Fruit fly (Drosophila melanogaster) whole organism, wandering third instar larva: ENCODE data around the gene CG4287.

Experiments used
- Abd-B ChIP-seq: fragments of >200 bp; optimal IDR thresholded peaks from 2 replicates; lab custom pipeline; 2017; ENCODE audit warnings: missing biosample characterization, missing genetic modification characterization
- CG32264 ChIP-seq: fragments of 200-800 bp; sonication (Bioruptor generic); optimal IDR thresholded peaks from 2 replicates; lab custom pipeline; 2016; ENCODE audit warnings: missing biosample characterization, missing genetic modification characterization
- CrebA ChIP-seq: fragments of 200-800 bp; sonication (Bioruptor generic); optimal IDR thresholded peaks from 2 replicates; lab custom pipeline; 2016; ENCODE audit warnings: missing biosample characterization, mild to moderate bottlenecking, missing genetic modification characterization, borderline replicate concordance
- Dfd ChIP-seq: fragments of >200 bp; optimal IDR thresholded peaks from 2 replicates; lab custom pipeline; 2017; ENCODE audit warnings: missing biosample characterization, missing genetic modification characterization
- Dif ChIP-seq: fragments of 200-275, 200-300 bp; sonication (Bioruptor generic); optimal IDR thresholded peaks from 2 replicates; lab custom pipeline; 2018; ENCODE audit warnings: missing biosample characterization, missing genetic modification characterization; ENCODE audit not compliant: partially characterized antibody
- HLH106 ChIP-seq: fragments of 200-800 bp; optimal IDR thresholded peaks from 3 replicates; lab custom pipeline; 2019; ENCODE audit warnings: missing biosample characterization, mild to moderate bottlenecking, missing genetic modification characterization, moderate library complexity
- Hnf4 ChIP-seq: fragments of 200-800 bp; sonication (Bioruptor generic); optimal IDR thresholded peaks from 2 replicates; lab custom pipeline; 2016; ENCODE audit warnings: missing biosample characterization, mild to moderate bottlenecking, missing genetic modification characterization
- Hr78 ChIP-seq: fragments of >200 bp; optimal IDR thresholded peaks from 2 replicates; lab custom pipeline; 2017; ENCODE audit warnings: missing biosample characterization, missing genetic modification characterization
- Hr83 ChIP-seq: fragments of 200-300 bp; sonication (Bioruptor generic); optimal IDR thresholded peaks from 2 replicates; lab custom pipeline; 2016; ENCODE audit warnings: missing biosample characterization, mild to moderate bottlenecking, missing genetic modification characterization, moderate library complexity; ENCODE audit not compliant: poor library complexity, severe bottlenecking
- Jra ChIP-seq: sonication (Bioruptor generic); optimal IDR thresholded peaks from 2 replicates; lab custom pipeline; 2016; ENCODE audit warnings: missing biosample characterization, missing genetic modification characterization
- Mio ChIP-seq: sonication (Bioruptor generic); optimal IDR thresholded peaks from 2 replicates; lab custom pipeline; 2016; ENCODE audit warnings: missing biosample characterization, missing genetic modification characterization
- Myc ChIP-seq: fragments of >200 bp; optimal IDR thresholded peaks from 2 replicates; lab custom pipeline; 2017
- N ChIP-seq: fragments of >200 bp; optimal IDR thresholded peaks from 2 replicates; lab custom pipeline; 2018; ENCODE audit warnings: missing biosample characterization, missing external identifiers, missing genetic modification characterization
- OdsH ChIP-seq: fragments of 200-800 bp; sonication (Bioruptor generic); optimal IDR thresholded peaks from 2 replicates; lab custom pipeline; 2016; ENCODE audit warnings: missing biosample characterization, mild to moderate bottlenecking, missing genetic modification characterization
- Rel ChIP-seq, 2 experiments: fragments of 200-800 bp; sonication (Bioruptor generic) in 1 of 2; optimal IDR thresholded peaks; 2 replicates in 1 of 2; 3 replicates in 1 of 2; lab custom pipeline; 2016 to 2019; ENCODE audit warnings: mild to moderate bottlenecking in 2 of 2, missing biosample characterization in 2 of 2, missing genetic modification characterization in 2 of 2, moderate library complexity in 1 of 2
- Sp1 ChIP-seq: fragments of 200-800 bp; sonication (Bioruptor generic); optimal IDR thresholded peaks from 3 replicates; lab custom pipeline; 2019; ENCODE audit warnings: missing biosample characterization, mild to moderate bottlenecking, missing genetic modification characterization, moderate library complexity
- Vsx2 ChIP-seq: fragments of 200-300, 225-300 bp; sonication (Bioruptor generic); optimal IDR thresholded peaks from 2 replicates; lab custom pipeline; 2018; ENCODE audit warnings: missing biosample characterization, missing genetic modification characterization; ENCODE audit not compliant: partially characterized antibody
- dl ChIP-seq, 2 experiments: fragments of 175-275, 200-275 bp in 1 of 2; fragments of 200-275 bp in 1 of 2; sonication (Bioruptor generic); optimal IDR thresholded peaks; lab custom pipeline; 2018; ENCODE audit warnings: mild to moderate bottlenecking in 2 of 2, missing biosample characterization in 2 of 2, missing genetic modification characterization in 2 of 2, moderate library complexity in 2 of 2; ENCODE audit not compliant: partially characterized antibody in 2 of 2, insufficient read depth in 1 of 2
- dmrt93B ChIP-seq: fragments of 200-800 bp; sonication (Bioruptor generic); optimal IDR thresholded peaks from 2 replicates; lab custom pipeline; 2018; ENCODE audit warnings: missing biosample characterization, mild to moderate bottlenecking, missing genetic modification characterization
- dsf ChIP-seq: sonication (Bioruptor generic); optimal IDR thresholded peaks from 2 replicates; lab custom pipeline; 2016; ENCODE audit warnings: missing biosample characterization, missing genetic modification characterization, borderline replicate concordance
- ey ChIP-seq: fragments of 200-800 bp; sonication (Bioruptor generic); optimal IDR thresholded peaks from 2 replicates; lab custom pipeline; 2016; ENCODE audit warnings: missing biosample characterization, missing genetic modification characterization
- foxo ChIP-seq, 2 experiments: fragments of 200-800 bp; sonication (Bioruptor generic); optimal IDR thresholded peaks; 2 replicates in 1 of 2; 3 replicates in 1 of 2; lab custom pipeline; 2016 to 2017; ENCODE audit warnings: missing biosample characterization in 2 of 2, missing genetic modification characterization in 2 of 2
- fru ChIP-seq: fragments of 200-800 bp; sonication (Bioruptor generic); optimal IDR thresholded peaks from 3 replicates; lab custom pipeline; 2016; ENCODE audit warnings: missing biosample characterization, mild to moderate bottlenecking, missing genetic modification characterization
- h ChIP-seq: fragments of 200-800 bp; sonication (Bioruptor generic); optimal IDR thresholded peaks from 3 replicates; lab custom pipeline; 2016; ENCODE audit warnings: missing biosample characterization, mild to moderate bottlenecking, missing genetic modification characterization
- jim ChIP-seq: fragments of 175-275, 200-325 bp; sonication (Bioruptor generic); optimal IDR thresholded peaks from 2 replicates; lab custom pipeline; 2016; ENCODE audit warnings: missing biosample characterization, mild to moderate bottlenecking, missing genetic modification characterization
- pan ChIP-seq: fragments of >200 bp; optimal IDR thresholded peaks from 2 replicates; lab custom pipeline; 2017
- psq ChIP-seq: fragments of 200-800 bp; sonication (Bioruptor generic); optimal IDR thresholded peaks from 3 replicates; lab custom pipeline; 2017; ENCODE audit warnings: missing biosample characterization, mild to moderate bottlenecking, missing genetic modification characterization, moderate library complexity
- rgr ChIP-seq: fragments of 200-800 bp; sonication (Bioruptor generic); optimal IDR thresholded peaks from 3 replicates; lab custom pipeline; 2016; ENCODE audit warnings: missing biosample characterization, mild to moderate bottlenecking, missing genetic modification characterization
- sage ChIP-seq: fragments of 200-800 bp; sonication (Bioruptor generic); optimal IDR thresholded peaks from 2 replicates; lab custom pipeline; 2016; ENCODE audit warnings: missing biosample characterization, mild to moderate bottlenecking, missing genetic modification characterization
- sv ChIP-seq: fragments of 200-800 bp; sonication (Bioruptor generic); optimal IDR thresholded peaks from 3 replicates; lab custom pipeline; 2016; ENCODE audit warnings: missing biosample characterization, missing genetic modification characterization
- tai ChIP-seq: sonication (Bioruptor generic); optimal IDR thresholded peaks from 2 replicates; lab custom pipeline; 2016; ENCODE audit warnings: missing biosample characterization, missing genetic modification characterization
- woc ChIP-seq: sonication (Bioruptor generic); optimal IDR thresholded peaks from 2 replicates; lab custom pipeline; 2016; ENCODE audit warnings: missing biosample characterization, mild to moderate bottlenecking, missing genetic modification characterization

Gene CG4287

dm6 chr3R:15930050-15930449, 33.6 kb downstream of the CG4287 start:
- no peak for TF ChIP-seq Jra (GFP tag; lab: Kevin White, UChicago)
- TF ChIP-seq Hr83 (GFP tag; lab: Kevin White, UChicago): no peak
- no peak for TF ChIP-seq dmrt93B (GFP tag; lab: Kevin White, UChicago)
- no peak for TF ChIP-seq foxo (GFP tag; optimal IDR thresholded peaks at IDR 0.05; lab: Kevin White, UChicago)
- no peak for TF ChIP-seq Dfd (GFP tag; lab: Kevin White, UChicago)
- TF ChIP-seq Rel (GFP tag; optimal IDR thresholded peaks at IDR 0.05; lab: Kevin White, UChicago): no peak
- TF ChIP-seq Rel (tag; optimal IDR thresholded peaks at IDR 0.05; lab: Kevin White, UChicago): no peak
- TF ChIP-seq ey (GFP tag; lab: Kevin White, UChicago): no peak
- no peak for TF ChIP-seq psq (GFP tag; lab: Kevin White, UChicago)

DNA sequence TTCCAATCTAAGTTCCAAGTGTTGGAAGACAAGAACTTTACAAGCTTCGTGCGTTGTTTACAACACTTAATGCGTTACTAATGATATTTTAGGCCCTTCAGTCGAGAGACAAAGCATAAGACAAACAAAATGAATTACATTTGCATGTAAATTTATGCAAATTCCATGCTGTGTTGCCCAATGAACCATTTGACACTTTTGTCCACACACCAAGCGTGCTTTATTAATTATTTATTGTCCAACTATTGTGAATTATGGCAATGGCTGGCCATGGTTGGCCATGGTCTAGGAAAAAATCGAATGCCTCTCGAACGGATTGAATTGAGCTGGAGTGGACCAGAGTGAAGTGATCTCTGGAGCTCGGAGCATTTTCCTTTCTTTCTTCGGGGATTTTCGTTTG, 35.5 kb downstream of the CG4287 start:
- TF ChIP-seq N (GFP tag; lab: Kevin White, UChicago) (no peak), woc (GFP tag; lab: Kevin White, UChicago) (no peak), CrebA (GFP tag; lab: Kevin White, UChicago) (no peak), psq (GFP tag; lab: Kevin White, UChicago) (no peak), OdsH (GFP tag; lab: Kevin White, UChicago) (no peak), pan (no peak), tai (GFP tag; lab: Kevin White, UChicago) (no peak), h (GFP tag; lab: Kevin White, UChicago) (no peak), Mio (no peak), Vsx2 (GFP tag; lab: Kevin White, UChicago) (no peak), Jra (GFP tag; lab: Kevin White, UChicago) (no peak), Hr78 (GFP tag; lab: Kevin White, UChicago) (no peak), HLH106 (no peak)
- TF ChIP-seq, all 38 proteins: peak for 0

DNA sequence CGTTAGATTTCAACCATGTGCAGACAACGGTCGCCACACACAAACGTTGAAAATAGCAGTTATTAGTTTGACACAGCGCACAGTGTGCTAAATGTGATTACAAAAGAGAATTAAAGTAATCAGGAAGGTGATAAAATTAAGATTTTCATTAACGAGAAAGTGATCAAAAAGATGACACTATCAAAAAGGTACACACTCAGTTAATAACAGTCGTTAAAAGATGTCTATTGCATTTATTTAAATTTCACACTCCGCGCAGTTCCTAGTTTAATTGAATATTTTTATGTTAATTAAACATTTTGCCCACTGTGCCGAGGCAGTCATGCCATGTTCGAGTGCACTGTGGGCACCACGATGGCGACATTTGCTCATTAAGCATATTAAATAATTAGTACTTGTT, 36.5 kb downstream of the CG4287 start:
- TF ChIP-seq CG32264 (GFP tag; lab: Kevin White, UChicago): no peak

DNA sequence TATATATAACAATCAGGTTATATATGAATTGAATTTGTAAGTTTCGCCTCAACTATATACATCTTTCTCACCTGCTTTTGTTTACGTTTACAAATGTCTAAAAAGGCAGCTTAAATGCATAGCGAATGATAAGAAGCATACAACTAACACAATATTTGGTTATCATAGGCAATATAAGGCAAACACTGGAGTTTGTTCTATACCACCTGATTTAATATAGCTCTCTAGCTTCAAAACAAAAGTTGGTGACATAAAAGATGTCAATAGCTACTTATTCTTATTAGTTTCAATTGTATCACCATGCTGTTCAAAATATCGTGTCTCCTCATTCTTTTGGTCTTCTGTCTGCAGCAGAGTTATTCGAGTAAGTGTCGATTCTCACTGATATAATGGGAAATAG, 37.7 kb downstream of the CG4287 start:
- TF ChIP-seq foxo (GFP tag; optimal IDR thresholded peaks at IDR 0.05; lab: Kevin White, UChicago) (no peak), h (GFP tag; lab: Kevin White, UChicago) (no peak), psq (GFP tag; lab: Kevin White, UChicago) (no peak), CG32264 (GFP tag; lab: Kevin White, UChicago) (no peak), Sp1 (GFP tag; lab: Kevin White, UChicago) (no peak), Hnf4 (GFP tag; lab: Kevin White, UChicago) (no peak), woc (GFP tag; lab: Kevin White, UChicago) (no peak), dsf (GFP tag; lab: Kevin White, UChicago) (no peak), N (GFP tag; lab: Kevin White, UChicago) (no peak), Mio (no peak), sage (GFP tag; lab: Kevin White, UChicago) (no peak), jim (GFP tag; lab: Kevin White, UChicago) (no peak), tai (GFP tag; lab: Kevin White, UChicago) (no peak), sv (GFP tag; lab: Kevin White, UChicago) (no peak), fru (GFP tag; lab: Kevin White, UChicago) (no peak), dl (GFP tag; optimal IDR thresholded peaks at IDR 0.05; lab: Kevin White, UChicago; ENCODE audit: insufficient read depth in 1 of 2, partially characterized antibody in 2 of 2) (no peak), Hr78 (GFP tag; lab: Kevin White, UChicago) (no peak), Myc (no peak)

dm6 chr3R:15925329-15925728, 38.3 kb downstream of the CG4287 start, which contains the start of gene CG34276:
Gene CG34276, plus strand, starts transcription at chr3R:15925629.
- TF ChIP-seq sv (GFP tag; lab: Kevin White, UChicago) (no peak), pan (no peak), Hr83 (GFP tag; lab: Kevin White, UChicago) (no peak), sage (GFP tag; lab: Kevin White, UChicago) (no peak), foxo (GFP tag; optimal IDR thresholded peaks at IDR 0.05; lab: Kevin White, UChicago) (no peak), Dif (GFP tag; lab: Kevin White, UChicago) (no peak), rgr (GFP tag; lab: Kevin White, UChicago) (no peak), Hr78 (GFP tag; lab: Kevin White, UChicago) (no peak), Abd-B (GFP tag; lab: Kevin White, UChicago) (no peak), CrebA (GFP tag; lab: Kevin White, UChicago) (no peak), Mio (no peak), Sp1 (GFP tag; lab: Kevin White, UChicago) (no peak), h (GFP tag; lab: Kevin White, UChicago) (no peak), HLH106 (no peak)
